Fruit fly (Drosophila melanogaster) whole organism, larva: Measurements from ENCODE around the gene CG2129.

Experiments used
- noc ChIP-seq: fragments of 200-800 bp; sonication (Bioruptor generic); optimal IDR thresholded peaks from 3 replicates; lab custom pipeline; 2019; ENCODE audit warnings: missing biosample characterization, mild to moderate bottlenecking, missing genetic modification characterization, moderate library complexity

CG2129 gene

dm6 chrX:8193017-8193556 is 47.4 kb downstream of the CG2129 start:
- no peak for TF ChIP-seq noc (tag; lab: Kevin White, UChicago)

DNA sequence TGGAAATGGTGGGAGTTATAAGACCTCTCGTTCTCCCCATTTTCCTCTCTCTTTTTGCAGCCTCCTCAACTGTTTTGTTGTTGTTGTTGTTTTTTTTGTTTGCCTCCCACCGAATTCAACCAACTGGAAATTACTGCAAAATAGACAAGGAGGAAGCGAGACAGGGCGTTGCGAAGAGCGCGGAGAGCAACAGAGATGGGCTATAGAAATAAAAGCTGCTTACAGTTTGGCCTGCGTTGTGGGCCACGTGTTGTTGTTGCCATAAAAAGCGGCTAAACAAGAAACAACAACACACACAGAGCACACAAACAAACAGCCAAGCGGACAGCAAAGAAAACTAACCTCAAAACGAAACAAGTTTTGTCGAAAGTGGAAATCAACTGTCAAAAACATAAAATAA is 48.9 kb downstream of the CG2129 start:
- no peak for TF ChIP-seq noc (tag; lab: Kevin White, UChicago)

- no peak for TF ChIP-seq noc (tag; lab: Kevin White, UChicago)
Measured at dm6 chrX:8195449-8196156, 50.0 kb downstream of the CG2129 start.

DNA sequence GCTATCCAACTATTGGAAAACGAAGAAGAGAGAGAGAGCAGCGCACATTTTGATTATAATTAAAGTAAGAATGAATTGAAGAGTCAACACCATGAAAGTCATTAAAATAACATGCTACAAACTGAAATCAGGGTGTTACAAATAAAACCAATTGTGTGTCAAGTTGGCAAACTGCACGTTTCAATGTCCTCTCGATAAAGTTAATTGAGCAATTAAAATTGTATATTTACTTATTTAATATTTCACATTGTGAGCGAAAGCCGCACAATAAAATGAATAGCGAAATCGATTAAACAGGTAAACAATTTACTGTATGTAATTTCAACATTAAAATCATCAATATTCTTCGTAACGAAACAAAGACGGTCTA is 50.5 kb downstream of the CG2129 start:
- no peak for TF ChIP-seq noc (tag; lab: Kevin White, UChicago)

DNA sequence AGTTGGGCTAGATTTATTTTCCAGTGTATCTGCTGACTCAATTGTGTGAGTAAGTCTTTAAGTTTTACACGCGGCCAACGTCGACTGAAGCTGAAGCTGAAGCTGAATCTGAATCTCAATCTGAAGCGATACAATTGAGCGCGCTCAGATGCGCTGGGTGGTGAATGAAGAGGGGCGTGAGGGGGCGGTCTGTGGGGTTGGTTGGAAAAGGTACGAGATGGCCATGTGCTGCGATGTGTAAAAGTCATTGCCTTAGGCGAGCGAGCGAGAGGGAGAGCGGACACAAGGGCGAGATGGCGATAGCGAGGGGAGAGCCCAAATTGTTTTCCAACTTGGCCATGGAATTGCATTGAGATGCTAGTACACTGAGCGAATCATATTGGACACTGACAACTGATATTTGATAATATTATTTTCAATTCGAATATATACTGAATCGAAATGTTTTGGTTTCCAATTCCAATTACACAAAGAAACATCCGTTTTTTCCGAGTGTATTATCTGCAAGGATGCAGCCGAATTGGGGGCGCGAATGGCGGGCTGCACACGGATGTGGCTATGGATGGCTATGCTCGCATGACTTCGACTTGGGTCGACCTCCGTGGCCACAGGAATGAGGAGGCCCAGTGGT is 51.1 kb downstream of the CG2129 start:
- TF ChIP-seq noc (tag; lab: Kevin White, UChicago), result no peak
